Fruit fly (Drosophila melanogaster) Kc167 (cell line): Measurements from ENCODE around the gene CG2685.

Source experiments
- Myc ChIP-seq: fragments of >200 bp; optimal IDR thresholded peaks from 2 replicates; lab custom pipeline; 2017; ENCODE audit warnings: missing external identifiers
- Sin3A ChIP-seq: fragments of >200 bp; optimal IDR thresholded peaks from 2 replicates; lab custom pipeline; 2018; ENCODE audit warnings: missing external identifiers
- h ChIP-seq: fragments of >200 bp; optimal IDR thresholded peaks from 3 replicates; lab custom pipeline; 2018; ENCODE audit warnings: missing external identifiers
- insv ChIP-seq: fragments of >200 bp; optimal IDR thresholded peaks from 3 replicates; lab custom pipeline; 2018; ENCODE audit warnings: missing external identifiers
- psq ChIP-seq: fragments of >200 bp; optimal IDR thresholded peaks from 2 replicates; lab custom pipeline; 2017; ENCODE audit warnings: missing external identifiers
- ttk ChIP-seq: sonication (Bioruptor generic); optimal IDR thresholded peaks from 2 replicates; lab custom pipeline; 2017; ENCODE audit warnings: missing external identifiers

- no peak for TF ChIP-seq insv (lab: Kevin White, UChicago)
- no peak for TF ChIP-seq psq (lab: Kevin White, UChicago)
- no peak for TF ChIP-seq Myc (lab: Kevin White, UChicago)
- TF ChIP-seq Sin3A (lab: Kevin White, UChicago), result no peak
- no peak for TF ChIP-seq h (lab: Kevin White, UChicago)
- TF ChIP-seq ttk (lab: Kevin White, UChicago), result no peak
Measured at dm6 chrX:2761198-2761597, 47.4 kb upstream of the CG2685 start.
